Worm (Caenorhabditis elegans): ENCODE results near the gene dpy-20.

Gene dpy-20

ce11 chrIV:11742406-11742805, 41.8 kb upstream of the dpy-20 start, which contains the start of gene K01A6.5:
Gene K01A6.5, plus strand, starts transcription at chrIV:11742706.
- TF ChIP-seq lsy-2 (tag; optimal IDR thresholded peaks at IDR 0.05) (no peak), lin-32 (GFP tag; optimal IDR thresholded peaks at IDR 0.05) (no peak), elt-1 (tag; optimal IDR thresholded peaks at IDR 0.05; ENCODE audit: borderline replicate concordance, insufficient read depth) (no peak), pha-4 (tag; optimal IDR thresholded peaks at IDR 0.05) (no peak), flh-1 (GFP tag; optimal IDR thresholded peaks at IDR 0.05) (no peak), M03D4.4 (tag; optimal IDR thresholded peaks at IDR 0.05) (no peak), ham-2 (GFP tag; optimal IDR thresholded peaks at IDR 0.05) (no peak), blmp-1 (tag; optimal IDR thresholded peaks at IDR 0.05) (no peak), tbx-8 (GFP tag; optimal IDR thresholded peaks at IDR 0.05) (no peak), mep-1 (tag; optimal IDR thresholded peaks at IDR 0.05) (no peak), ceh-43 (GFP tag; optimal IDR thresholded peaks at IDR 0.05) (no peak), snpc-4 (tag; optimal IDR thresholded peaks at IDR 0.05) (no peak)

- TF ChIP-seq hlh-1 (tag; optimal IDR thresholded peaks at IDR 0.05) (no peak), drap-1 (GFP tag; optimal IDR thresholded peaks at IDR 0.05) (no peak), mab-5 (tag; optimal IDR thresholded peaks at IDR 0.05) (no peak), unc-39 (tag; optimal IDR thresholded peaks at IDR 0.05) (no peak), cnd-1 (tag; optimal IDR thresholded peaks at IDR 0.05) (no peak), mls-2 (tag; optimal IDR thresholded peaks at IDR 0.05) (no peak), elt-3 (tag; optimal IDR thresholded peaks at IDR 0.05) (no peak), ceh-39 (tag; optimal IDR thresholded peaks at IDR 0.05) (no peak), nhr-2 (tag; optimal IDR thresholded peaks at IDR 0.05) (no peak), tbx-8 (GFP tag; optimal IDR thresholded peaks at IDR 0.05) (no peak), lin-32 (GFP tag; optimal IDR thresholded peaks at IDR 0.05) (no peak)
Measured at ce11 chrIV:11740204-11740603, 39.6 kb upstream of the dpy-20 start, which contains the start of gene K01A6.4. Gene K01A6.4, minus strand, starts transcription at chrIV:11740304.

- no peak for TF ChIP-seq nhr-2 (tag; optimal IDR thresholded peaks at IDR 0.05)
- no peak for TF ChIP-seq ceh-83 (GFP tag; optimal IDR thresholded peaks at IDR 0.05)
- no peak for TF ChIP-seq unc-62 (GFP tag; optimal IDR thresholded peaks at IDR 0.05)
- no peak for TF ChIP-seq unc-120 (tag; optimal IDR thresholded peaks at IDR 0.05; ENCODE audit: poor library complexity, severe bottlenecking)
- no peak for TF ChIP-seq nhr-237 (tag; optimal IDR thresholded peaks at IDR 0.05)
- no peak for TF ChIP-seq ceh-39 (tag; optimal IDR thresholded peaks at IDR 0.05)
- no peak for TF ChIP-seq ham-2 (GFP tag; optimal IDR thresholded peaks at IDR 0.05)
- TF ChIP-seq zip-8 (tag; optimal IDR thresholded peaks at IDR 0.05) = no peak
- TF ChIP-seq nhr-76 (tag; optimal IDR thresholded peaks at IDR 0.05) = no peak
- TF ChIP-seq mls-2 (tag; optimal IDR thresholded peaks at IDR 0.05) = no peak
- TF ChIP-seq cnd-1 (tag; optimal IDR thresholded peaks at IDR 0.05) = no peak
Measured at ce11 chrIV:11738092-11738617, 37.5 kb upstream of the dpy-20 start, which contains the start of gene K01A6.7. Gene K01A6.7, minus strand, starts transcription at chrIV:11738567.

ce11 chrIV:11737269-11737668, 36.6 kb upstream of the dpy-20 start, which contains the start of gene K01A6.8:
Gene K01A6.8, minus strand, starts transcription at chrIV:11737369.
- no peak for TF ChIP-seq unc-62 (GFP tag; optimal IDR thresholded peaks at IDR 0.05)
- TF ChIP-seq nhr-2 (tag; optimal IDR thresholded peaks at IDR 0.05) = no peak
- TF ChIP-seq elt-3 (tag; optimal IDR thresholded peaks at IDR 0.05) = no peak
- TF ChIP-seq nhr-237 (tag; optimal IDR thresholded peaks at IDR 0.05) = no peak
- no peak for TF ChIP-seq M03D4.4 (tag; optimal IDR thresholded peaks at IDR 0.05)
- no peak for TF ChIP-seq lsy-2 (tag; optimal IDR thresholded peaks at IDR 0.05)
- TF ChIP-seq blmp-1 (tag; optimal IDR thresholded peaks at IDR 0.05) = no peak
- TF ChIP-seq nhr-12 (tag; optimal IDR thresholded peaks at IDR 0.05) = no peak
- no peak for TF ChIP-seq ceh-39 (tag; optimal IDR thresholded peaks at IDR 0.05)
- no peak for TF ChIP-seq unc-39 (tag; optimal IDR thresholded peaks at IDR 0.05)

ce11 chrIV:11735025-11735424, 34.4 kb upstream of the dpy-20 start, which contains the start of gene K01A6.6:
Gene K01A6.6, plus strand, starts transcription at chrIV:11735325.
- TF ChIP-seq ceh-39 (tag; optimal IDR thresholded peaks at IDR 0.05) (no peak), pha-4 (tag; optimal IDR thresholded peaks at IDR 0.05) (no peak), mls-2 (tag; optimal IDR thresholded peaks at IDR 0.05) (no peak), snpc-4 (tag; optimal IDR thresholded peaks at IDR 0.05) (no peak), blmp-1 (tag; optimal IDR thresholded peaks at IDR 0.05) (no peak), ces-1 (GFP tag; optimal IDR thresholded peaks at IDR 0.05) (no peak), sem-2 (GFP tag; optimal IDR thresholded peaks at IDR 0.05) (no peak), lsy-2 (tag; optimal IDR thresholded peaks at IDR 0.05) (no peak), nhr-76 (tag; optimal IDR thresholded peaks at IDR 0.05) (no peak), nhr-12 (tag; optimal IDR thresholded peaks at IDR 0.05) (no peak), flh-1 (GFP tag; optimal IDR thresholded peaks at IDR 0.05) (no peak), ceh-83 (GFP tag; optimal IDR thresholded peaks at IDR 0.05) (no peak), ztf-11 (tag; optimal IDR thresholded peaks at IDR 0.05) (no peak), mep-1 (tag; optimal IDR thresholded peaks at IDR 0.05) (no peak), cnd-1 (tag; optimal IDR thresholded peaks at IDR 0.05) (no peak), nhr-2 (tag; optimal IDR thresholded peaks at IDR 0.05) (no peak), mab-5 (tag; optimal IDR thresholded peaks at IDR 0.05) (no peak), hlh-1 (tag; optimal IDR thresholded peaks at IDR 0.05) (no peak)
